Worm (Caenorhabditis elegans): ENCODE results near the gene Y43F4B.10.

DNA sequence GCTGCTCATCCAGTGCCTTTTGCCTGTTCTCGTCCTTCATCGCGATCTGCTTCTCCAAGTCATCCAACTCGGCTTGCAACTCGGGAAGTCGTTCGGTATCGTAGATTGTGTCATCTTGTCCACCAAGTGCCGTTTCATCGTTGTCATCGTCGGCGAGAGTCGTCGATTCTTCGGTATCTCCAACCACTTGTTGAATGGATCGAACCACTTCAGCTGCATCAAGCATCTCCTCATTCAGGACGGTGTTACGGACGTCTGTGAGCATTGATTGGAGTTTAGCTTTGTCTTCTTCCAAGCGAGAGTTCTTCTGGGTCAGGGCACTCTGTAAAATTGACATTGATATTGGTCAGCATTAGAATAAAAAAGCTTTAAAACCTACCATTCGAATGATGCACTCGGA is 8.3 kb upstream of the Y43F4B.10 start:
- TF ChIP-seq lin-39 (tag; optimal IDR thresholded peaks at IDR 0.05) (no peak), unc-62 (GFP tag; optimal IDR thresholded peaks at IDR 0.05) (no peak)
